Fruit fly (Drosophila melanogaster) whole organism, prepupa: ENCODE data around the gene CAH5.
A peak's percentile ranks its signal among the peaks of the same experiment; 100 is the strongest.

Source experiments
- Ets96B ChIP-seq: fragments of 200-800 bp; optimal IDR thresholded peaks from 2 replicates; lab custom pipeline; 2019; ENCODE audit warnings: missing biosample characterization, mild to moderate bottlenecking, missing genetic modification characterization, moderate library complexity
- topi ChIP-seq: fragments of 200-800 bp; sonication (Bioruptor generic); optimal IDR thresholded peaks from 3 replicates; lab custom pipeline; 2016; ENCODE audit warnings: missing biosample characterization, missing genetic modification characterization

dm6 chr3R:31252093-31252962 is 10.1 kb upstream of the CAH5 start, which contains the start of the genes qless and mRpL32:
- TF ChIP-seq Ets96B (tag; lab: Kevin White, UChicago), result peak; percentile 20
- TF ChIP-seq topi (GFP tag; lab: Kevin White, UChicago), result peak; percentile 59
